Fruit fly (Drosophila melanogaster) whole organism, embryonic: ENCODE data around the gene Kua.
A peak's percentile ranks its signal among the peaks of the same experiment; 100 is the strongest.

Source experiments
- Awh ChIP-seq: fragments of 200-800 bp; sonication (Bioruptor generic); IDR thresholded peaks from 2 replicates; pipeline ENCODE4, ENCODE4 v1.3.6; 2022; ENCODE audit warnings: missing biosample characterization, missing genetic modification characterization
- B-H2 ChIP-seq: fragments of 200-800 bp; sonication (Bioruptor generic); optimal IDR thresholded peaks from 2 replicates; lab custom pipeline; 2018; ENCODE audit warnings: missing biosample characterization, mild to moderate bottlenecking, missing genetic modification characterization
- CG10321 ChIP-seq: fragments of 200-800 bp; sonication (Bioruptor generic); IDR thresholded peaks from 2 replicates; pipeline ENCODE4 v1.3.6; 2022; ENCODE audit warnings: missing biosample characterization, missing genetic modification characterization
- CG11093 ChIP-seq: fragments of 200-800 bp; sonication (Bioruptor generic); IDR thresholded peaks from 3 replicates; pipeline ENCODE4 v1.3.6; 2022; ENCODE audit warnings: missing biosample characterization, missing genetic modification characterization
- CG11456 ChIP-seq: fragments of 200-800 bp; sonication (Bioruptor generic); IDR thresholded peaks from 3 replicates; pipeline ENCODE4 v1.3.6; 2022; ENCODE audit warnings: missing biosample characterization, missing genetic modification characterization
- CG12236 ChIP-seq: fragments of 200-800 bp; sonication (Bioruptor generic); optimal IDR thresholded peaks from 2 replicates; lab custom pipeline; 2016; ENCODE audit warnings: missing biosample characterization, missing genetic modification characterization
- CG13624 ChIP-seq: fragments of 200-800 bp; sonication (Bioruptor generic); optimal IDR thresholded peaks from 2 replicates; lab custom pipeline; 2016; ENCODE audit warnings: missing biosample characterization, missing genetic modification characterization
- CG14014 ChIP-seq: fragments of 200-800 bp; sonication (Bioruptor generic); IDR thresholded peaks from 2 replicates; pipeline ENCODE4 v1.3.6; 2022; ENCODE audit warnings: missing biosample characterization, missing genetic modification characterization
- CG2120 ChIP-seq: fragments of 200-800 bp; sonication (Bioruptor generic); optimal IDR thresholded peaks from 3 replicates; lab custom pipeline; 2016; ENCODE audit warnings: missing biosample characterization, missing genetic modification characterization
- CG2875 ChIP-seq: fragments of 200-800 bp; sonication (Bioruptor generic); optimal IDR thresholded peaks from 2 replicates; lab custom pipeline; 2017; ENCODE audit warnings: missing biosample characterization, mild to moderate bottlenecking, missing genetic modification characterization, missing genetic modification reagents
- CG30403 ChIP-seq: fragments of 200-800 bp; sonication (Bioruptor generic); optimal IDR thresholded peaks from 3 replicates; lab custom pipeline; 2016; ENCODE audit warnings: missing biosample characterization, missing genetic modification characterization
- CG4328 ChIP-seq: fragments of 200-800 bp; sonication (Bioruptor generic); optimal IDR thresholded peaks from 3 replicates; lab custom pipeline; 2017; ENCODE audit warnings: missing biosample characterization, missing genetic modification reagents, missing genetic modification characterization
- CG4360 ChIP-seq: fragments of 200-800 bp; sonication (Bioruptor generic); IDR thresholded peaks from 2 replicates; pipeline ENCODE4 v1.3.6; 2022; ENCODE audit warnings: missing biosample characterization, missing genetic modification characterization
- CG5180 ChIP-seq: fragments of 200-800 bp; sonication (Bioruptor generic); optimal IDR thresholded peaks from 3 replicates; lab custom pipeline; 2017; ENCODE audit warnings: missing biosample characterization, missing genetic modification characterization, mild to moderate bottlenecking, moderate library complexity, missing genetic modification reagents
- CG7271 ChIP-seq: fragments of 200-800 bp; sonication (Bioruptor generic); optimal IDR thresholded peaks from 2 replicates; lab custom pipeline; 2018; ENCODE audit warnings: missing biosample characterization, mild to moderate bottlenecking, missing genetic modification characterization, moderate library complexity
- CG7556 ChIP-seq: fragments of 200-800 bp; sonication (Bioruptor generic); optimal IDR thresholded peaks from 2 replicates; lab custom pipeline; 2017; ENCODE audit warnings: missing biosample characterization, mild to moderate bottlenecking, missing genetic modification characterization
- CG8478 ChIP-seq: fragments of >200 bp; optimal IDR thresholded peaks from 2 replicates; lab custom pipeline; 2018
- CoRest ChIP-seq: fragments of 200-800 bp; sonication (Bioruptor generic); optimal IDR thresholded peaks from 3 replicates; lab custom pipeline; 2018; ENCODE audit warnings: missing biosample characterization, mild to moderate bottlenecking, missing genetic modification characterization, moderate library complexity
- Dbx ChIP-seq: fragments of 200-800 bp; sonication (Bioruptor generic); IDR thresholded peaks from 3 replicates; pipeline ENCODE4 v1.3.6; 2022; ENCODE audit warnings: missing biosample characterization, missing genetic modification characterization
- Doc3 ChIP-seq: fragments of 200-800 bp; sonication (Bioruptor generic); IDR thresholded peaks from 3 replicates; pipeline ENCODE4 v1.3.6; 2022; ENCODE audit warnings: missing biosample characterization, missing genetic modification characterization; ENCODE audit not compliant: partially characterized antibody
- Drgx ChIP-seq: fragments of 200-800 bp; sonication (Bioruptor generic); IDR thresholded peaks from 2 replicates; pipeline ENCODE4 v1.3.6; 2022; ENCODE audit warnings: missing biosample characterization, missing genetic modification characterization
- Ets65A ChIP-seq: fragments of 200-800 bp; sonication (Bioruptor generic); peaks from one replicate; lab custom pipeline; 2016; ENCODE audit warnings: missing biosample characterization, missing genetic modification characterization
- Hmr ChIP-seq: fragments of 200-800 bp; sonication (Bioruptor generic); optimal IDR thresholded peaks from 3 replicates; lab custom pipeline; 2017; ENCODE audit warnings: mild to moderate bottlenecking, missing biosample characterization, missing genetic modification reagents, missing genetic modification characterization
- Jarid2 ChIP-seq: fragments of 200-800 bp; sonication (Bioruptor generic); optimal IDR thresholded peaks from 3 replicates; lab custom pipeline; 2017; ENCODE audit warnings: mild to moderate bottlenecking, missing biosample characterization, missing genetic modification reagents, missing genetic modification characterization
- Med ChIP-seq: fragments of 200-800 bp; sonication (Bioruptor generic); peaks from one replicate; lab custom pipeline; 2016; ENCODE audit warnings: missing biosample characterization, missing genetic modification characterization, mild to moderate bottlenecking, inconsistent platforms, moderate library complexity
- Meics ChIP-seq: fragments of 200-800 bp; sonication (Bioruptor generic); optimal IDR thresholded peaks from 2 replicates; lab custom pipeline; 2017; ENCODE audit warnings: missing biosample characterization, mild to moderate bottlenecking, missing genetic modification characterization
- Rfx ChIP-seq: fragments of 200-800 bp; sonication (Bioruptor generic); IDR thresholded peaks from 2 replicates; pipeline ENCODE4 v1.3.6; 2022; ENCODE audit warnings: missing biosample characterization, missing genetic modification characterization
- Sox102F ChIP-seq: fragments of 200-800 bp; sonication (Bioruptor generic); optimal IDR thresholded peaks from 2 replicates; lab custom pipeline; 2018; ENCODE audit warnings: missing biosample characterization, mild to moderate bottlenecking, missing genetic modification characterization, moderate library complexity
- amos ChIP-seq: fragments of 200-800 bp; sonication (Bioruptor generic); IDR thresholded peaks from 2 replicates; pipeline ENCODE4 v1.3.6; 2022; ENCODE audit warnings: missing biosample characterization, missing genetic modification characterization; ENCODE audit not compliant: partially characterized antibody
- ems ChIP-seq: fragments of 200-800 bp; sonication (Bioruptor generic); optimal IDR thresholded peaks from 3 replicates; lab custom pipeline; 2016; ENCODE audit warnings: missing biosample characterization, missing genetic modification characterization
- eve ChIP-seq, 2 experiments: fragments of >200 bp; optimal IDR thresholded peaks; 2 replicates each; lab custom pipeline; 2017; ENCODE audit warnings: missing biosample characterization in 2 of 2, missing genetic modification characterization in 2 of 2
- ftz-f1 ChIP-seq: fragments of 200-800 bp; sonication (Bioruptor generic); optimal IDR thresholded peaks from 2 replicates; lab custom pipeline; 2016; ENCODE audit warnings: missing biosample characterization, missing genetic modification characterization
- ken ChIP-seq: fragments of 200-800 bp; sonication (Bioruptor generic); IDR thresholded peaks from 3 replicates; pipeline ENCODE4 v1.3.6; 2022; ENCODE audit warnings: missing biosample characterization, missing genetic modification characterization
- kni ChIP-seq: fragments of 200-800 bp; sonication (Bioruptor generic); optimal IDR thresholded peaks from 3 replicates; lab custom pipeline; 2017; ENCODE audit warnings: mild to moderate bottlenecking, missing biosample characterization, missing genetic modification reagents, missing genetic modification characterization
- lab ChIP-seq: fragments of 200-800 bp; sonication (Bioruptor generic); optimal IDR thresholded peaks from 3 replicates; lab custom pipeline; 2017; ENCODE audit warnings: missing biosample characterization, missing genetic modification characterization, mild to moderate bottlenecking, moderate library complexity, missing genetic modification reagents
- lmd ChIP-seq: fragments of 200-800 bp; sonication (Bioruptor generic); IDR thresholded peaks from 2 replicates; pipeline ENCODE4 v1.3.6; 2022; ENCODE audit warnings: missing biosample characterization, missing genetic modification characterization
- nau ChIP-seq: fragments of 200-800 bp; sonication (Bioruptor generic); optimal IDR thresholded peaks from 3 replicates; lab custom pipeline; 2017; ENCODE audit warnings: missing biosample characterization, mild to moderate bottlenecking, missing genetic modification characterization, missing genetic modification reagents
- nerfin-2 ChIP-seq: fragments of 200-800 bp; sonication (Bioruptor generic); IDR thresholded peaks from 2 replicates; pipeline ENCODE4 v1.3.6; 2022; ENCODE audit warnings: missing biosample characterization, missing genetic modification characterization; ENCODE audit not compliant: partially characterized antibody
- nom ChIP-seq: fragments of 200-800 bp; sonication (Bioruptor generic); optimal IDR thresholded peaks from 2 replicates; lab custom pipeline; 2017; ENCODE audit warnings: missing biosample characterization, missing genetic modification characterization, mild to moderate bottlenecking, moderate library complexity, missing genetic modification reagents
- p53 ChIP-seq: fragments of 200-800 bp; sonication (Bioruptor generic); optimal IDR thresholded peaks from 2 replicates; lab custom pipeline; 2016; ENCODE audit warnings: missing biosample characterization, missing genetic modification characterization
- row ChIP-seq: fragments of 200-800 bp; sonication (Bioruptor generic); IDR thresholded peaks from 3 replicates; pipeline ENCODE4 v1.3.6; 2022; ENCODE audit warnings: missing biosample characterization, missing genetic modification characterization
- sens ChIP-seq: fragments of 200-800 bp; sonication (Bioruptor generic); peaks from one replicate; lab custom pipeline; 2016; ENCODE audit warnings: missing biosample characterization, missing genetic modification characterization
- sens-2 ChIP-seq: fragments of 200-800 bp; sonication (Bioruptor generic); IDR thresholded peaks from 2 replicates; pipeline ENCODE4 v1.3.6; 2022; ENCODE audit warnings: missing biosample characterization, missing genetic modification characterization
- slbo ChIP-seq: fragments of 200-800 bp; sonication (Bioruptor generic); IDR thresholded peaks from 2 replicates; pipeline ENCODE4 v1.3.6; 2022; ENCODE audit warnings: missing biosample characterization, missing genetic modification characterization
- so ChIP-seq: fragments of 200-800 bp; sonication (Bioruptor generic); IDR thresholded peaks from 3 replicates; pipeline ENCODE4 v1.3.6; 2022; ENCODE audit warnings: missing biosample characterization, missing genetic modification characterization
- sqz ChIP-seq: fragments of 200-800 bp; sonication (Bioruptor generic); optimal IDR thresholded peaks from 3 replicates; lab custom pipeline; 2018; ENCODE audit warnings: missing biosample characterization, mild to moderate bottlenecking, missing genetic modification characterization
- ttk ChIP-seq: fragments of 200-800 bp; sonication (Bioruptor generic); IDR thresholded peaks from 2 replicates; pipeline ENCODE4 v2.1.2; 2022; ENCODE audit warnings: missing biosample characterization, missing genetic modification characterization

Gene Kua

dm6 chr2L:20082155-20082964, 15.0 kb upstream of the Kua start (continued):
- TF ChIP-seq Ets65A (GFP tag; lab: Kevin White, UChicago), result peak; percentile 34
- TF ChIP-seq CG5180 (GFP tag; lab: Kevin White, UChicago), result no peak
- no peak for TF ChIP-seq CG4328 (GFP tag; lab: Kevin White, UChicago)
- TF ChIP-seq CG30403, result peak; percentile 1
- no peak for TF ChIP-seq CG2875 (GFP tag; lab: Kevin White, UChicago)
- TF ChIP-seq CG7556 (GFP tag; lab: Kevin White, UChicago), result no peak
- TF ChIP-seq slbo (GFP tag; lab: Robert Waterston, UW), result peak; percentile 37; the same call in 1 of the 2 replicates
- TF ChIP-seq nom (GFP tag; lab: Kevin White, UChicago), result peak; percentile 28
- TF ChIP-seq ttk (GFP tag; lab: Robert Waterston, UW), result no peak
- TF ChIP-seq B-H2 (GFP tag; lab: Kevin White, UChicago), result no peak
- TF ChIP-seq sens, result peak; percentile 21
- 0 out of 2 replicates have a peak, but pooled peaks have one; percentile 29 for TF ChIP-seq Drgx
- TF ChIP-seq Hmr (GFP tag; lab: Kevin White, UChicago), result peak; percentile 4
- TF ChIP-seq ems (GFP tag; lab: Kevin White, UChicago), result no peak
- TF ChIP-seq ftz-f1 (GFP tag; lab: Kevin White, UChicago), result no peak
- TF ChIP-seq lmd, result 0 out of 2 replicates have a peak, but pooled peaks have one; percentile 18
- peak; percentile 21; the same call in 1 of the 2 replicates for TF ChIP-seq Rfx (GFP tag; lab: Robert Waterston, UW)
- TF ChIP-seq CG14014 (GFP tag; lab: Robert Waterston, UW), result 0 out of 2 replicates have a peak, but pooled peaks have one; percentile 33
- TF ChIP-seq CG4360, result no peak
- TF ChIP-seq Med (GFP tag; lab: Kevin White, UChicago), result peak; percentile 25
- TF ChIP-seq nau (GFP tag; lab: Kevin White, UChicago), result no peak
- TF ChIP-seq ken, result 0 out of 3 replicates have a peak, but pooled peaks have one; percentile 41
- peak; percentile 21 for TF ChIP-seq lab (GFP tag; lab: Kevin White, UChicago)
- TF ChIP-seq CG12236, result no peak
- TF ChIP-seq CG11456 (GFP tag; lab: Robert Waterston, UW), result no peak
- peak; percentile 49 for TF ChIP-seq p53 (GFP tag; lab: Kevin White, UChicago)
- TF ChIP-seq sens-2 (GFP tag; lab: Robert Waterston, UW), result 0 out of 2 replicates have a peak, but pooled peaks have one; percentile 16
- peak; percentile 39 for TF ChIP-seq CG8478 (lab: Kevin White, UChicago)
- TF ChIP-seq CG13624, result peak; percentile 0
- TF ChIP-seq Dbx (GFP tag; lab: Robert Waterston, UW), result 0 out of 3 replicates have a peak, but pooled peaks have one; percentile 30
- no peak for TF ChIP-seq CoRest
- TF ChIP-seq Doc3 (GFP tag; lab: Robert Waterston, UW), result no peak
- peak; percentile 75 for TF ChIP-seq CG10321 (GFP tag; lab: Robert Waterston, UW)
- TF ChIP-seq amos (GFP tag; lab: Robert Waterston, UW), result 0 out of 2 replicates have a peak, but pooled peaks have one; percentile 5
- no peak for TF ChIP-seq kni
- TF ChIP-seq Meics (GFP tag; lab: Kevin White, UChicago), result peak; percentile 95
- TF ChIP-seq so (GFP tag; lab: Robert Waterston, UW), result 0 out of 3 replicates have a peak, but pooled peaks have one; percentile 28
- no peak for TF ChIP-seq Awh (GFP tag; lab: Robert Waterston, UW)
- TF ChIP-seq row (GFP tag; lab: Robert Waterston, UW), result peak; percentile 16; the same call in 1 of the 3 replicates
- peak; percentile 15 for TF ChIP-seq Sox102F (GFP tag; lab: Kevin White, UChicago)
- 0 out of 2 replicates have a peak, but pooled peaks have one; percentile 21 for TF ChIP-seq nerfin-2 (GFP tag; lab: Robert Waterston, UW)
- peak; percentile 16 for TF ChIP-seq sqz (GFP tag; lab: Kevin White, UChicago)
- peak; percentile 13 for TF ChIP-seq CG2120
- TF ChIP-seq CG11093 (GFP tag; lab: Robert Waterston, UW), result 0 out of 3 replicates have a peak, but pooled peaks have one; percentile 20
- TF ChIP-seq CG7271 (tag; lab: Kevin White, UChicago), result no peak
- TF ChIP-seq Jarid2 (GFP tag; lab: Kevin White, UChicago), result no peak
- TF ChIP-seq eve (GFP tag; optimal IDR thresholded peaks at IDR 0.05; lab: Kevin White, UChicago), result peak in 1 of 2 experiments; percentile 54
